Fruit fly (Drosophila melanogaster): Measurements from ENCODE around the gene KdelR.

DNA sequence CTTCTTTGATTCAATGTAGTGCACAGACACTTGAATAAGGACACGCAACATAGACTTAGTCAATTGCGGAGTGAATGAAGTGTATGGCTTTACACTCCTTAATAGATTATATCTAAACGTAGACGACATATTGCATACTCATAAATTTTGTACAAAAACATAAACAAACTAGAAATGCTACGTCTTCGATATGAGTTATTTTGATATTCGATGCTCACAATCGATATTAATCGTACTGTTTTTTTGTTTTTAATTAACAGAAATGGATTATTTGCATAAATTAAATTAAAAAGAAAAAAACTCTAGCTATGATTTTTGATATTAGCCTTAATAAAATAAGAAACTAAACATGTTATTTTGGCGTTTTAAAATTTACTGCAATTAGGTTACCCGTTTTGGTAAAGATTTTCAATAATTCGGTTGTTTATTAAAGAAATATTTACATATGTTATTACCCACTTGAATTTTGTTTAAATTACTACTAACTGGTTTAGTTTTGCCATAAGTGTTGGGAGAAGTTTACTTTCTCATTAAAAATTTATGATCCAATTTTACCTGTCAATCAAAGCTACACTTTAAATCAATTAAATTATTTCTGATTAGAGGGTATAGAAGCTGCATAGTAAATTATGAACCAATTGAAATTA is 21.6 kb upstream of the KdelR start, which contains the start of the genes CG17768, LSm-4 and Ir31a:
- TF ChIP-seq EcR (GFP tag; optimal IDR thresholded peaks at IDR 0.05) (no peak), CG34367 (tag; optimal IDR thresholded peaks at IDR 0.05) (no peak), D1 (tag; optimal IDR thresholded peaks at IDR 0.05) (no peak), CG14655 (GFP tag; optimal IDR thresholded peaks at IDR 0.05) (no peak)
